Worm (Caenorhabditis elegans) whole organism, L4 larva: ENCODE results near the gene C47E8.11.

ENCODE experiments used
- F37D6.2 ChIP-seq: sonication (generic microtip); optimal IDR thresholded peaks from 2 replicates; lab custom pipeline; 2016; ENCODE audit warnings: mild to moderate bottlenecking, missing genetic modification characterization, missing compliant biosample characterization
- R02D3.7 ChIP-seq: fragments of 150-350 bp; sonication (generic microtip); optimal IDR thresholded peaks from 3 replicates; lab custom pipeline; 2014; ENCODE audit warnings: missing biosample characterization, missing genetic modification characterization
- Y75B8A.6 ChIP-seq: fragments of 200-800 bp; sonication (Bioruptor generic); IDR thresholded peaks from 2 replicates; pipeline ENCODE4 v1.3.6; 2022; ENCODE audit warnings: missing genetic modification reagents, missing genetic modification characterization, missing compliant biosample characterization
- aly-2 ChIP-seq: sonication (generic microtip); optimal IDR thresholded peaks from 2 replicates; lab custom pipeline; 2018; ENCODE audit warnings: missing biosample characterization, missing genetic modification characterization
- ceh-20 ChIP-seq: fragments of 200-800 bp; sonication (Bioruptor generic); IDR thresholded peaks from 2 replicates; pipeline ENCODE4 v1.3.6; 2022; ENCODE audit warnings: missing genetic modification reagents, missing genetic modification characterization, missing compliant biosample characterization
- ceh-62 ChIP-seq: sonication (generic microtip); optimal IDR thresholded peaks from 2 replicates; lab custom pipeline; 2017; ENCODE audit warnings: missing biosample characterization, missing genetic modification characterization
- daf-12 ChIP-seq: fragments of 150-350 bp; optimal IDR thresholded peaks from 2 replicates; lab custom pipeline; 2014; ENCODE audit warnings: missing biosample characterization, missing genetic modification reagents, missing genetic modification characterization
- egl-27 ChIP-seq: sonication (generic microtip); optimal IDR thresholded peaks from 3 replicates; lab custom pipeline; 2017; ENCODE audit warnings: missing biosample characterization, missing genetic modification reagents, missing genetic modification characterization
- hif-1 ChIP-seq, 2 experiments: sonication (generic microtip); optimal IDR thresholded peaks; 2 replicates each; lab custom pipeline; 2016 to 2017; ENCODE audit warnings: missing compliant biosample characterization in 2 of 2, missing genetic modification characterization in 2 of 2, missing genetic modification reagents in 2 of 2, missing genotype in 2 of 2, mild to moderate bottlenecking in 1 of 2
- nhr-111 ChIP-seq: fragments of 200-800 bp; sonication (Bioruptor generic); optimal IDR thresholded peaks from 2 replicates; lab custom pipeline; 2018; ENCODE audit warnings: mild to moderate bottlenecking, missing genetic modification characterization, missing compliant biosample characterization
- nhr-237 ChIP-seq: sonication (generic microtip); optimal IDR thresholded peaks from 2 replicates; lab custom pipeline; 2017; ENCODE audit warnings: missing biosample characterization, missing genetic modification characterization
- skn-1 ChIP-seq: fragments of 150-350 bp; optimal IDR thresholded peaks from 2 replicates; lab custom pipeline; 2014; ENCODE audit warnings: missing biosample characterization, missing genetic modification characterization
- unc-39 ChIP-seq: sonication (generic microtip); optimal IDR thresholded peaks from 2 replicates; lab custom pipeline; 2017; ENCODE audit warnings: missing biosample characterization, missing genetic modification characterization
- ztf-11 ChIP-seq: fragments of 150-350 bp; optimal IDR thresholded peaks from 2 replicates; lab custom pipeline; 2014; ENCODE audit warnings: missing biosample characterization, missing genetic modification characterization

DNA sequence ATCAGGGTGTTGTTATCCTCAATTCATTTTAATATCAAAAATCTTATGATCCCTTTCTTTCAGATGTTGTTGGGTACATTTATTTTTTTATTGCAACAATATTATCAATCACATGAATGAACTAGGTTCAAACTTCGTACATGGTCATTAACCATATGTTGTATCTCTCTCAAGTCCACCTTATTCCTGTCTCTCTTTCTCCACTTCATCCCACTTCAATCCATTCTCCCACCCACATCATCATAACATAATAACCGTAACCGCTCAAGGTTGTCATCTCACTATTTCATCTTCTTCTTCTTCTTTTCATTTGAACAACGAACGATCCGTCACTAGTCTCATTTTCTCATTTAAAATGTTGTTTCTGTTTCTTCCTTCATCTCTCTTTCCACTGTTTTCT is 37.0 kb downstream of the C47E8.11 start:
- TF ChIP-seq unc-39 (no peak), F37D6.2 (tag; lab: Kevin White, UChicago) (no peak), ceh-20 (GFP tag; lab: Robert Waterston, UW) (no peak), R02D3.7 (tag; lab: Kevin White, UChicago) (no peak), nhr-237 (no peak), Y75B8A.6 (GFP tag; lab: Robert Waterston, UW) (no peak), egl-27 (tag; lab: Kevin White, UChicago) (no peak), nhr-111 (GFP tag; lab: Kevin White, UChicago) (no peak), skn-1 (tag; lab: Kevin White, UChicago) (no peak), hif-1 (tag; optimal IDR thresholded peaks at IDR 0.05; lab: Kevin White, UChicago) (no peak), ceh-62 (no peak), ztf-11 (tag; lab: Kevin White, UChicago) (no peak), aly-2 (no peak), daf-12 (tag; lab: Kevin White, UChicago) (no peak)
